Fruit fly (Drosophila melanogaster) whole organism, embryonic: Measurements from ENCODE around the gene Tsp29Fa.

ENCODE experiments used
- CG11085 ChIP-seq: fragments of 200-800 bp; sonication (Bioruptor generic); IDR thresholded peaks from 2 replicates; pipeline ENCODE4 v1.3.6; 2022; ENCODE audit warnings: missing biosample characterization, missing genetic modification characterization
- YL-1 ChIP-seq: fragments of 200-800 bp; sonication (Bioruptor generic); optimal IDR thresholded peaks from 3 replicates; lab custom pipeline; 2017; ENCODE audit warnings: missing biosample characterization, mild to moderate bottlenecking, missing genetic modification characterization
- chinmo ChIP-seq: fragments of 200-800 bp; sonication (Bioruptor generic); IDR thresholded peaks from 4 replicates; pipeline ENCODE4 v1.3.6; 2022; ENCODE audit warnings: missing biosample characterization, missing genetic modification characterization; ENCODE audit not compliant: partially characterized antibody
- crc ChIP-seq: fragments of 200-800 bp; sonication (Bioruptor generic); optimal IDR thresholded peaks from 2 replicates; lab custom pipeline; 2016; ENCODE audit warnings: missing biosample characterization, missing genetic modification characterization
- croc ChIP-seq: fragments of 200-800 bp; sonication (Bioruptor generic); conservative IDR thresholded peaks from 3 replicates; pipeline ENCODE4 v1.3.6; 2022; ENCODE audit warnings: missing biosample characterization, missing genetic modification characterization
- gro ChIP-seq: fragments of 200-800 bp; sonication (Bioruptor generic); optimal IDR thresholded peaks from 2 replicates; lab custom pipeline; 2016; ENCODE audit warnings: missing biosample characterization, missing genetic modification characterization
- nerfin-2 ChIP-seq: fragments of 200-800 bp; sonication (Bioruptor generic); IDR thresholded peaks from 2 replicates; pipeline ENCODE4 v1.3.6; 2022; ENCODE audit warnings: missing biosample characterization, missing genetic modification characterization; ENCODE audit not compliant: partially characterized antibody
- oc ChIP-seq: fragments of 200-800 bp; sonication (Bioruptor generic); optimal IDR thresholded peaks from 2 replicates; lab custom pipeline; 2018; ENCODE audit warnings: missing biosample characterization, mild to moderate bottlenecking, missing genetic modification characterization, moderate library complexity

DNA sequence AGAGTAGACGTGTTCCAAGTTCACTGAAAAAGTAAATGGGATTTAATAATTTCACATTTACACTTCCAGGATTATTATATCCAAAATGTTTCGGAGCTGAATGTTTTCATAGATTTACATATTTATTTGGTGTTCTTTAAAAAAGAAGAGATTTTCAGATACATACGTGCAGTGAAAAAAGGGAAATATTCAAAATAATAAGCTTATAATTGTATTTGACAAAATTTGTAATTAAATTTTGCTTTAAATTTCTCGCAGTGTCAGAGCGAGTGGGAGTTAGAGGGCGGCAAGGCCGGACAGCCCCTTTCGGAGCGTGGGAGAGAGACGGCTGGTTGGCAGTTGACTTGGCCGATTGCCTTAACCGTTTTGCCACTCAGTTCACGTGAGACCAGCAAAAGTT lies 3.2 kb downstream of the Tsp29Fa start, which contains the start of gene Tsp29Fb:
- TF ChIP-seq oc (tag; lab: Kevin White, UChicago) (peak; percentile 38), croc (peak; percentile 35; the same call in 1 of the 3 replicates), gro (GFP tag; lab: Kevin White, UChicago) (peak; percentile 10), chinmo (no peak), crc (GFP tag; lab: Kevin White, UChicago) (no peak), YL-1 (GFP tag; lab: Kevin White, UChicago) (no peak), nerfin-2 (GFP tag; lab: Robert Waterston, UW) (no peak), CG11085 (0 out of 2 replicates have a peak, but pooled peaks have one; percentile 21)
